Fruit fly (Drosophila melanogaster) whole organism, embryonic: ENCODE measurements around the gene CG32700.
A peak's percentile ranks its signal among the peaks of the same experiment; 100 is the strongest.

Experiments used
- Bteb2 ChIP-seq: fragments of 200-800 bp; sonication (Bioruptor generic); optimal IDR thresholded peaks from 2 replicates; lab custom pipeline; 2016; ENCODE audit warnings: missing biosample characterization, missing genetic modification characterization
- CG10209 ChIP-seq: fragments of 200-800 bp; sonication (Bioruptor generic); optimal IDR thresholded peaks from 3 replicates; lab custom pipeline; 2017; ENCODE audit warnings: missing biosample characterization, mild to moderate bottlenecking, missing genetic modification characterization, missing genetic modification reagents
- CG11247 ChIP-seq: fragments of 200-800 bp; sonication (Bioruptor generic); IDR thresholded peaks from 2 replicates; pipeline ENCODE4 v1.3.6; 2022; ENCODE audit warnings: missing biosample characterization, missing genetic modification characterization
- CG14667 ChIP-seq: fragments of 200-800 bp; sonication (Bioruptor generic); IDR thresholded peaks from 2 replicates; pipeline ENCODE4 v1.3.6; 2022; ENCODE audit warnings: missing biosample characterization, missing genetic modification characterization
- CG18011 ChIP-seq: fragments of 200-800 bp; sonication (Bioruptor generic); optimal IDR thresholded peaks from 2 replicates; lab custom pipeline; 2017; ENCODE audit warnings: missing biosample characterization, missing genetic modification characterization, mild to moderate bottlenecking, moderate library complexity, missing genotype
- CG18262 ChIP-seq: fragments of 200-800 bp; optimal IDR thresholded peaks from 3 replicates; lab custom pipeline; 2019; ENCODE audit warnings: missing biosample characterization, mild to moderate bottlenecking, missing genetic modification characterization, moderate library complexity
- CG2116 ChIP-seq: fragments of 200-800 bp; sonication (Bioruptor generic); optimal IDR thresholded peaks from 3 replicates; lab custom pipeline; 2018; ENCODE audit warnings: missing biosample characterization, mild to moderate bottlenecking, missing genetic modification characterization
- CG33557 ChIP-seq: fragments of 200-800 bp; sonication (Bioruptor generic); optimal IDR thresholded peaks from 2 replicates; lab custom pipeline; 2019; ENCODE audit warnings: missing biosample characterization, mild to moderate bottlenecking, missing genetic modification characterization, moderate library complexity
- CG3995 ChIP-seq: fragments of 200-800 bp; sonication (Bioruptor generic); optimal IDR thresholded peaks from 3 replicates; lab custom pipeline; 2016; ENCODE audit warnings: missing biosample characterization, missing genetic modification characterization
- CG7372 ChIP-seq: fragments of 200-800 bp; sonication (Bioruptor generic); IDR thresholded peaks from 2 replicates; pipeline ENCODE4 v1.3.6; 2022; ENCODE audit warnings: missing biosample characterization, missing genetic modification characterization
- CG8089 ChIP-seq: fragments of 200-800 bp; sonication (Bioruptor generic); optimal IDR thresholded peaks from 3 replicates; lab custom pipeline; 2016; ENCODE audit warnings: missing biosample characterization, missing genetic modification characterization
- CG8924 ChIP-seq: fragments of 200-800 bp; optimal IDR thresholded peaks from 3 replicates; lab custom pipeline; 2019; ENCODE audit warnings: missing biosample characterization, mild to moderate bottlenecking, missing genetic modification characterization, moderate library complexity
- Dad ChIP-seq: fragments of 200-800 bp; sonication (Bioruptor generic); optimal IDR thresholded peaks from 3 replicates; lab custom pipeline; 2016; ENCODE audit warnings: missing biosample characterization, missing genetic modification characterization
- Dref ChIP-seq: fragments of 200-800 bp; sonication (Bioruptor generic); IDR thresholded peaks from 2 replicates; pipeline ENCODE4 v1.3.6; 2022; ENCODE audit warnings: missing biosample characterization, missing genetic modification characterization
- E2f1 ChIP-seq: fragments of 200-800 bp; sonication (Bioruptor generic); IDR thresholded peaks from 2 replicates; pipeline ENCODE4 v1.3.6; 2022; ENCODE audit warnings: missing biosample characterization, missing genetic modification characterization
- HLH4C ChIP-seq: fragments of 200-800 bp; sonication (Bioruptor generic); IDR thresholded peaks from 3 replicates; pipeline ENCODE4 v1.3.6; 2022; ENCODE audit warnings: missing biosample characterization, missing genetic modification characterization; ENCODE audit not compliant: partially characterized antibody
- HmgZ ChIP-seq: fragments of 200-800 bp; sonication (Bioruptor generic); optimal IDR thresholded peaks from 2 replicates; lab custom pipeline; 2018; ENCODE audit warnings: missing biosample characterization, mild to moderate bottlenecking, missing genetic modification characterization
- Hmr ChIP-seq: fragments of 200-800 bp; sonication (Bioruptor generic); optimal IDR thresholded peaks from 3 replicates; lab custom pipeline; 2017; ENCODE audit warnings: mild to moderate bottlenecking, missing biosample characterization, missing genetic modification reagents, missing genetic modification characterization
- Oaz ChIP-seq: fragments of 200-800 bp; sonication (Bioruptor generic); IDR thresholded peaks from 2 replicates; pipeline ENCODE4 v1.3.6; 2022; ENCODE audit warnings: missing biosample characterization, missing genetic modification characterization
- Poxn ChIP-seq: fragments of 200-800 bp; sonication (Bioruptor generic); IDR thresholded peaks from 2 replicates; pipeline ENCODE4 v1.3.6; 2022; ENCODE audit warnings: missing biosample characterization, missing genetic modification characterization
- Trl ChIP-seq, 3 experiments: fragments of >200 bp in 2 of 3; fragments of 200-800 bp in 1 of 3; sonication (Bioruptor generic) in 1 of 3; optimal IDR thresholded peaks; 2 replicates in 1 of 3; 3 replicates in 2 of 3; lab custom pipeline; 2016 to 2017; ENCODE audit warnings: missing biosample characterization in 1 of 3, missing genetic modification characterization in 1 of 3
- Xrp1 ChIP-seq: fragments of 200-800 bp; sonication (Bioruptor generic); IDR thresholded peaks from 2 replicates; pipeline ENCODE4 v1.3.6; 2022; ENCODE audit warnings: missing biosample characterization, missing genetic modification characterization
- ac ChIP-seq: fragments of 200-800 bp; sonication (Bioruptor generic); optimal IDR thresholded peaks from 3 replicates; lab custom pipeline; 2017; ENCODE audit warnings: missing biosample characterization, mild to moderate bottlenecking, missing genetic modification characterization
- al ChIP-seq: fragments of 200-800 bp; sonication (Bioruptor generic); IDR thresholded peaks from 2 replicates; pipeline ENCODE4 v1.3.6; 2022; ENCODE audit warnings: missing biosample characterization, missing genetic modification characterization
- bab2 ChIP-seq: fragments of 200-800 bp; sonication (Bioruptor generic); optimal IDR thresholded peaks from 2 replicates; lab custom pipeline; 2016; ENCODE audit warnings: missing biosample characterization, missing genetic modification characterization
- da ChIP-seq: fragments of 200-800 bp; sonication (Bioruptor generic); optimal IDR thresholded peaks from 2 replicates; lab custom pipeline; 2016; ENCODE audit warnings: missing biosample characterization, missing genetic modification characterization
- dimm ChIP-seq: fragments of 200-800 bp; sonication (Bioruptor generic); IDR thresholded peaks from 2 replicates; pipeline ENCODE4 v1.3.6; 2022; ENCODE audit warnings: missing biosample characterization, missing genetic modification characterization
- dm ChIP-seq: fragments of 200-800 bp; sonication (Bioruptor generic); optimal IDR thresholded peaks from 3 replicates; lab custom pipeline; 2016; ENCODE audit warnings: missing biosample characterization, missing genetic modification characterization
- fru ChIP-seq: fragments of >200 bp; optimal IDR thresholded peaks from 2 replicates; lab custom pipeline; 2017
- ftz-f1 ChIP-seq: fragments of 200-800 bp; sonication (Bioruptor generic); optimal IDR thresholded peaks from 2 replicates; lab custom pipeline; 2016; ENCODE audit warnings: missing biosample characterization, missing genetic modification characterization
- gcm ChIP-seq: fragments of 200-800 bp; sonication (Bioruptor generic); optimal IDR thresholded peaks from 2 replicates; lab custom pipeline; 2019; ENCODE audit warnings: missing biosample characterization, mild to moderate bottlenecking, missing genetic modification characterization, moderate library complexity
- gsb-n ChIP-seq: fragments of 200-800 bp; sonication (Bioruptor generic); optimal IDR thresholded peaks from 3 replicates; lab custom pipeline; 2018; ENCODE audit warnings: missing biosample characterization, mild to moderate bottlenecking, missing genetic modification characterization
- hb ChIP-seq: fragments of 200-800 bp; sonication (Bioruptor generic); IDR thresholded peaks from 3 replicates; pipeline ENCODE4 v1.3.6; 2022; ENCODE audit warnings: missing biosample characterization, missing genetic modification characterization; ENCODE audit not compliant: partially characterized antibody
- kah ChIP-seq: fragments of 200-800 bp; sonication (Bioruptor generic); optimal IDR thresholded peaks from 2 replicates; lab custom pipeline; 2018; ENCODE audit warnings: missing biosample characterization, mild to moderate bottlenecking, missing genetic modification characterization
- lmd ChIP-seq: fragments of 200-800 bp; sonication (Bioruptor generic); IDR thresholded peaks from 2 replicates; pipeline ENCODE4 v1.3.6; 2022; ENCODE audit warnings: missing biosample characterization, missing genetic modification characterization
- lola ChIP-seq, 3 experiments: fragments of >200 bp in 2 of 3; fragments of 200-800 bp in 1 of 3; sonication (Bioruptor generic) in 1 of 3; optimal IDR thresholded peaks; 2 replicates each; lab custom pipeline; 2017 to 2019; ENCODE audit warnings: missing biosample characterization in 3 of 3, missing genetic modification characterization in 3 of 3, mild to moderate bottlenecking in 1 of 3, moderate library complexity in 1 of 3
- luna ChIP-seq: fragments of 200-800 bp; sonication (Bioruptor generic); optimal IDR thresholded peaks from 2 replicates; lab custom pipeline; 2016; ENCODE audit warnings: missing biosample characterization, missing genetic modification characterization
- maf-S ChIP-seq: fragments of 200-800 bp; sonication (Bioruptor generic); optimal IDR thresholded peaks from 2 replicates; lab custom pipeline; 2016; ENCODE audit warnings: missing biosample characterization, missing genetic modification characterization
- nmo ChIP-seq: fragments of 200-800 bp; sonication (Bioruptor generic); optimal IDR thresholded peaks from 2 replicates; lab custom pipeline; 2018; ENCODE audit warnings: missing biosample characterization, mild to moderate bottlenecking, missing genetic modification characterization, moderate library complexity
- nom ChIP-seq: fragments of 200-800 bp; sonication (Bioruptor generic); optimal IDR thresholded peaks from 2 replicates; lab custom pipeline; 2017; ENCODE audit warnings: missing biosample characterization, missing genetic modification characterization, mild to moderate bottlenecking, moderate library complexity, missing genetic modification reagents
- pan ChIP-seq, 4 experiments: fragments of >200 bp in 3 of 4; fragments of 200-800 bp in 1 of 4; sonication (Bioruptor generic) in 1 of 4; optimal IDR thresholded peaks in 3 of 4; IDR thresholded peaks in 1 of 4; 2 replicates each; pipeline versions ENCODE4 v1.3.6 to Lab custom; 2017 to 2022; ENCODE audit warnings: missing biosample characterization in 2 of 4, missing genetic modification characterization in 2 of 4, mixed read lengths in 1 of 4
- seq ChIP-seq: fragments of 200-800 bp; sonication (Bioruptor generic); IDR thresholded peaks from 2 replicates; pipeline ENCODE4 v1.3.6; 2022; ENCODE audit warnings: missing biosample characterization, missing genetic modification characterization
- tap ChIP-seq: fragments of 200-800 bp; optimal IDR thresholded peaks from 3 replicates; lab custom pipeline; 2019; ENCODE audit warnings: missing biosample characterization, mild to moderate bottlenecking, missing genetic modification characterization, moderate library complexity
- tgo ChIP-seq: fragments of 200-800 bp; sonication (Bioruptor generic); IDR thresholded peaks from 3 replicates; pipeline ENCODE4 v1.3.6; 2022; ENCODE audit warnings: missing biosample characterization, missing genetic modification characterization
- tna ChIP-seq: fragments of 200-800 bp; sonication (Bioruptor generic); IDR thresholded peaks from 2 replicates; pipeline ENCODE4 v1.3.6; 2022; ENCODE audit warnings: missing biosample characterization, missing genetic modification characterization; ENCODE audit not compliant: partially characterized antibody
- ttk ChIP-seq: fragments of 200-800 bp; sonication (Bioruptor generic); IDR thresholded peaks from 2 replicates; pipeline ENCODE4 v2.1.2; 2022; ENCODE audit warnings: missing biosample characterization, missing genetic modification characterization
- tup ChIP-seq: fragments of 200-800 bp; sonication (Bioruptor generic); optimal IDR thresholded peaks from 2 replicates; lab custom pipeline; 2016; ENCODE audit warnings: missing biosample characterization, mild to moderate bottlenecking, missing genetic modification characterization, moderate library complexity
- twi ChIP-seq: fragments of 200-800 bp; optimal IDR thresholded peaks from 2 replicates; lab custom pipeline; 2019; ENCODE audit warnings: missing biosample characterization, mild to moderate bottlenecking, missing genetic modification characterization, moderate library complexity
- vfl ChIP-seq: fragments of 200-800 bp; sonication (Bioruptor generic); optimal IDR thresholded peaks from 2 replicates; lab custom pipeline; 2016; ENCODE audit warnings: missing biosample characterization, missing genetic modification characterization
- vvl ChIP-seq: fragments of 200-800 bp; sonication (Bioruptor generic); IDR thresholded peaks from 2 replicates; pipeline ENCODE4 v1.3.6; 2022; ENCODE audit warnings: missing biosample characterization, missing genetic modification characterization

CG32700 gene

DNA sequence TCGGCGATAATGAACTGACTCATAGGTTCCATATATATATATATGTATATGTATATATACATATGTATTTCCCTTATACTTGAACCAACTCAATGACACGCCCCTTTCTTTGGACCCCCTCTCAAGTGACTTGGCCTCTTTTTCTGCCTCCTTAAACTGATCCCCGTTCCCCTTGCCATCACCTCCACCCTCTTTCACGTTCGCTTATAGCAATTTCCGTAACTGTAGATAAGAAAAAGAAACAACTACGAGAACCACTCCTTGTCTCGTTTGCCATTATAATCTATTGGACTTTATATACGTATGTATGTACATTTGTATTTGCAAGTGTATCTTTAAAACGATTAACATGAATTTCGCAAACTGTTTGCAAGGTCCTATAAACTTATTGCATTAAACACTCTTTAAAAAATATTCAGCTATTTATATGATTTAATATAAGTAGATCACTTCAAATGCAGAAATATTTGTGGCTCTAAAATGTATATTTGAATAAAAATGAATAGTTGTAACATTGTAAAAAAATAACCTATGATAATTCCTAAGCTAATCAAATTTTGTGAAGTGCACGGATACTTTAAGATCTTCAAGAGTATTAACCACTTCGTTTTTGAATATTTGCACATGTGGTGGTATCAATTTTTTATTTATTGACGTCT is 32.1 kb upstream of the CG32700 start:
- TF ChIP-seq pan (optimal IDR thresholded peaks at IDR 0.05; lab: Kevin White, UChicago) (no peak), pan (GFP tag; optimal IDR thresholded peaks at IDR 0.05 in 1 of 2, IDR thresholded peaks at IDR 0.05 in 1 of 2) (no peak), CG7372 (GFP tag; lab: Robert Waterston, UW) (no peak), CG33557 (GFP tag; lab: Kevin White, UChicago) (no peak), hb (GFP tag; lab: Robert Waterston, UW) (no peak), CG8089 (GFP tag; lab: Kevin White, UChicago) (no peak), twi (no peak), nom (GFP tag; lab: Kevin White, UChicago) (no peak), vvl (GFP tag; lab: Robert Waterston, UW) (no peak), tna (GFP tag; lab: Robert Waterston, UW) (no peak), Bteb2 (GFP tag; lab: Kevin White, UChicago) (no peak), CG8924 (tag; lab: Kevin White, UChicago) (peak; percentile 33), Dad (GFP tag; lab: Kevin White, UChicago) (no peak), CG10209 (no peak), CG2116 (GFP tag; lab: Kevin White, UChicago) (no peak), maf-S (GFP tag; lab: Kevin White, UChicago) (no peak), gsb-n (tag; lab: Kevin White, UChicago) (no peak), kah (GFP tag; lab: Kevin White, UChicago) (no peak), ac (GFP tag; lab: Kevin White, UChicago) (no peak), HmgZ (no peak), CG11247 (GFP tag; lab: Robert Waterston, UW) (no peak), gcm (GFP tag; lab: Kevin White, UChicago) (no peak), lola (GFP tag; optimal IDR thresholded peaks at IDR 0.05; lab: Kevin White, UChicago) (no peak), tgo (GFP tag; lab: Robert Waterston, UW) (no peak), HLH4C (GFP tag; lab: Robert Waterston, UW) (no peak), ttk (GFP tag; lab: Robert Waterston, UW) (no peak), da (GFP tag; lab: Kevin White, UChicago) (no peak), seq (GFP tag; lab: Robert Waterston, UW) (no peak), dm (GFP tag; lab: Kevin White, UChicago) (no peak), luna (GFP tag; lab: Kevin White, UChicago) (no peak), Trl (optimal IDR thresholded peaks at IDR 0.05; lab: Kevin White, UChicago) (no peak), Trl (GFP tag; optimal IDR thresholded peaks at IDR 0.05; lab: Kevin White, UChicago) (no peak), ftz-f1 (no peak), CG14667 (GFP tag; lab: Robert Waterston, UW) (no peak), nmo (GFP tag; lab: Kevin White, UChicago) (no peak), Oaz (GFP tag; lab: Robert Waterston, UW) (no peak), CG18262 (tag; lab: Kevin White, UChicago) (no peak), Dref (no peak), Xrp1 (GFP tag; lab: Robert Waterston, UW) (no peak), CG18011 (GFP tag; lab: Kevin White, UChicago) (no peak), tap (tag; lab: Kevin White, UChicago) (no peak), Poxn (GFP tag; lab: Robert Waterston, UW) (no peak), E2f1 (GFP tag; lab: Robert Waterston, UW) (no peak), CG3995 (no peak), bab2 (GFP tag; lab: Kevin White, UChicago) (no peak), al (GFP tag; lab: Robert Waterston, UW) (no peak), lmd (GFP tag; lab: Robert Waterston, UW) (no peak), dimm (GFP tag; lab: Robert Waterston, UW) (no peak), Hmr (GFP tag; lab: Kevin White, UChicago) (peak; percentile 70), tup (GFP tag; lab: Kevin White, UChicago) (no peak), vfl (GFP tag; lab: Kevin White, UChicago) (no peak), fru (lab: Kevin White, UChicago) (no peak)
